Worm (Caenorhabditis elegans): ENCODE results near the gene cyp-13A11.

DNA sequence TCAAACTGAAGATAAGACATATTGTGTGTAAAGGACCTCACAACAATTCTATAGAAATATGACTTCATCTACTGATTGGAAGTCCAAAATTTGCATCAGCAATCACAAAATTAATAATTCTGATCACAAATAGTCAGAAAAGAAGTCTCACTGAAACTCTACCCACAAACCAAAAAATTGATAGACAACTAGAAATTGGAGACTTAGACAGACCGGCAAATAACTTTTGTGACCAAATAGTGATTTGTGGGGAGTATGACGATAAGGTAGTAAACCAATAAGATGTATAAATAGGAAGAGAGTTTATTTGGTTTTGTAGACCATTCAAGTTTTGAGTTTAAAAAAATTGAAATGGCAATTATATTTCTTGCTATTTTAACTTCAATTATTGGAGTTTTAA is 3.5 kb downstream of the cyp-13A11 start, which contains the start of gene cyp-13A12:
- no peak for TF ChIP-seq flt-1 (GFP tag; IDR thresholded peaks at IDR 0.05)
- no peak for TF ChIP-seq hmg-4 (GFP tag; optimal IDR thresholded peaks at IDR 0.05)
- no peak for TF ChIP-seq ama-1 (optimal IDR thresholded peaks at IDR 0.05)
- no peak for TF ChIP-seq F13C5.2 (tag; optimal IDR thresholded peaks at IDR 0.05)
- no peak for TF ChIP-seq aly-1 (tag; optimal IDR thresholded peaks at IDR 0.05)
- no peak for TF ChIP-seq hnd-1 (tag; optimal IDR thresholded peaks at IDR 0.05)
- TF ChIP-seq scrt-1 (GFP tag; IDR thresholded peaks at IDR 0.05): no peak
- no peak for TF ChIP-seq ceh-36 (tag; optimal IDR thresholded peaks at IDR 0.05)
- no peak for TF ChIP-seq ceh-13 (GFP tag; optimal IDR thresholded peaks at IDR 0.05)
- no peak for TF ChIP-seq pes-1 (GFP tag; IDR thresholded peaks at IDR 0.05)
- TF ChIP-seq B0310.2 (tag; optimal IDR thresholded peaks at IDR 0.05): no peak
- TF ChIP-seq tbx-37 (GFP tag; conservative IDR thresholded peaks at IDR 0.05): no peak
- TF ChIP-seq hmbx-1 (tag; optimal IDR thresholded peaks at IDR 0.05): no peak
- TF ChIP-seq sea-1 (GFP tag; conservative IDR thresholded peaks at IDR 0.05): no peak

All from whole organism, early embryonic.